Worm (Caenorhabditis elegans) whole organism, late embryonic: ENCODE data around the gene T05A8.8.

ENCODE experiments used
- K02D7.2 ChIP-seq: sonication (generic microtip); optimal IDR thresholded peaks from 2 replicates; lab custom pipeline; 2017; ENCODE audit warnings: mild to moderate bottlenecking, missing genetic modification characterization, missing compliant biosample characterization
- ceh-24 ChIP-seq: sonication (generic microtip); optimal IDR thresholded peaks from 2 replicates; lab custom pipeline; 2016; ENCODE audit warnings: mild to moderate bottlenecking, missing genetic modification characterization, missing compliant biosample characterization
- nfya-1 ChIP-seq: sonication (generic microtip); optimal IDR thresholded peaks from 2 replicates; lab custom pipeline; 2017; ENCODE audit warnings: missing genetic modification characterization, mild to moderate bottlenecking, missing compliant biosample characterization, antibody characterized with exemption, moderate library complexity
- unc-3 ChIP-seq, 2 experiments: fragments of 200-800 bp in 1 of 2; sonication (Bioruptor generic) in 1 of 2; sonication (generic microtip) in 1 of 2; conservative IDR thresholded peaks in 1 of 2; optimal IDR thresholded peaks in 1 of 2; 2 replicates each; pipeline versions ENCODE4 v1.3.6 to Lab custom; 2016 to 2022; ENCODE audit warnings: missing compliant biosample characterization in 2 of 2, missing genetic modification characterization in 2 of 2, missing genetic modification reagents in 1 of 2

DNA sequence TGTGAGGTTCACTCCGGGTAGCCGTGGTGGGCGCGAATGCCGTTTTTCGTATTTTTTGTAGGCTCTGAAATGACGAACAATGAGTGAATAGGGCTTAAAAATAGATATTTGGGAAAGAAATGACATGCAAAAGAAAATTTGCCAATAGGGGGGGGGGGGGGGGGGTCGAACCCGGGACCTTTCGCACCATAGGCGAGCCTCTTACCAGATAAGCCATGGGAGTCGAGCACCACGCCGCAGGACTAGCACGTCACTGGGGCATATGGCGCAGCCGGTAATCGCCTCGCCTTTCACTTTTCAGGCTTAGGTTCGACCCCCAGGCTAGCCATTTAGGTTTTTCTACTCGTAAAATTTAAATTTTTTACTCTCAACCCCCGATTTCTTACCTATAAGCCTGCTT is 17.3 kb upstream of the T05A8.8 start:
- TF ChIP-seq ceh-24 (tag; lab: Kevin White, UChicago) (no peak), nfya-1 (no peak), unc-3 (GFP tag; conservative IDR thresholded peaks at IDR 0.05; lab: Robert Waterston, UW) (no peak), unc-3 (tag; optimal IDR thresholded peaks at IDR 0.05; lab: Kevin White, UChicago) (no peak), K02D7.2 (no peak)
